Fruit fly (Drosophila melanogaster) whole organism, embryonic: ENCODE results near the gene Cand1.
A peak's percentile ranks its signal among the peaks of the same experiment; 100 is the strongest.

Source experiments
- Atf6 ChIP-seq: fragments of 200-800 bp; sonication (Bioruptor generic); IDR thresholded peaks from 2 replicates; pipeline ENCODE4 v1.3.6; 2022; ENCODE audit warnings: missing biosample characterization, missing genetic modification characterization
- Bteb2 ChIP-seq: fragments of 200-800 bp; sonication (Bioruptor generic); optimal IDR thresholded peaks from 2 replicates; lab custom pipeline; 2016; ENCODE audit warnings: missing biosample characterization, missing genetic modification characterization
- CG10147 ChIP-seq: fragments of 200-800 bp; sonication (Bioruptor generic); optimal IDR thresholded peaks from 2 replicates; lab custom pipeline; 2019; ENCODE audit warnings: missing biosample characterization, mild to moderate bottlenecking, missing genetic modification characterization, moderate library complexity
- CG10979 ChIP-seq: fragments of 200-800 bp; sonication (Bioruptor generic); optimal IDR thresholded peaks from 2 replicates; lab custom pipeline; 2018; ENCODE audit warnings: missing biosample characterization, mild to moderate bottlenecking, missing genetic modification characterization, moderate library complexity
- CG14667 ChIP-seq: fragments of 200-800 bp; sonication (Bioruptor generic); IDR thresholded peaks from 2 replicates; pipeline ENCODE4 v1.3.6; 2022; ENCODE audit warnings: missing biosample characterization, missing genetic modification characterization
- CG17361 ChIP-seq: fragments of 200-800 bp; sonication (Bioruptor generic); IDR thresholded peaks from 3 replicates; pipeline ENCODE4 v1.3.6; 2022; ENCODE audit warnings: missing biosample characterization, missing genetic modification characterization
- CG17912 ChIP-seq: fragments of 200-800 bp; sonication (Bioruptor generic); optimal IDR thresholded peaks from 2 replicates; lab custom pipeline; 2018; ENCODE audit warnings: missing biosample characterization, mild to moderate bottlenecking, missing genetic modification characterization
- CG18476 ChIP-seq: fragments of 200-800 bp; sonication (Bioruptor generic); optimal IDR thresholded peaks from 2 replicates; lab custom pipeline; 2016; ENCODE audit warnings: missing biosample characterization, mild to moderate bottlenecking, missing genetic modification characterization
- CG33213 ChIP-seq: fragments of 200-800 bp; sonication (Bioruptor generic); optimal IDR thresholded peaks from 3 replicates; lab custom pipeline; 2016; ENCODE audit warnings: missing biosample characterization, missing genetic modification characterization
- CG33557 ChIP-seq: fragments of 200-800 bp; sonication (Bioruptor generic); optimal IDR thresholded peaks from 2 replicates; lab custom pipeline; 2019; ENCODE audit warnings: missing biosample characterization, mild to moderate bottlenecking, missing genetic modification characterization, moderate library complexity
- CG3726 ChIP-seq: fragments of 200-800 bp; sonication (Bioruptor generic); IDR thresholded peaks from 3 replicates; pipeline ENCODE4, ENCODE4 v1.3.6; 2022; ENCODE audit warnings: missing biosample characterization, missing genetic modification characterization
- CG43689 ChIP-seq: fragments of 200-800 bp; sonication (Bioruptor generic); IDR thresholded peaks from 2 replicates; pipeline ENCODE4 v1.3.6; 2022; ENCODE audit warnings: missing biosample characterization, missing genetic modification characterization
- CG5245 ChIP-seq: fragments of 200-800 bp; sonication (Bioruptor generic); optimal IDR thresholded peaks from 3 replicates; lab custom pipeline; 2016; ENCODE audit warnings: missing biosample characterization, missing genetic modification characterization
- CG7357 ChIP-seq: fragments of 200-800 bp; sonication (Bioruptor generic); IDR thresholded peaks from 3 replicates; pipeline ENCODE4 v1.3.6; 2022; ENCODE audit warnings: missing biosample characterization, missing genetic modification characterization
- CG8765 ChIP-seq: fragments of 200-800 bp; sonication (Bioruptor generic); IDR thresholded peaks from 2 replicates; pipeline ENCODE4 v1.3.6; 2022; ENCODE audit warnings: missing biosample characterization, missing genetic modification characterization
- CG8924 ChIP-seq: fragments of 200-800 bp; optimal IDR thresholded peaks from 3 replicates; lab custom pipeline; 2019; ENCODE audit warnings: missing biosample characterization, mild to moderate bottlenecking, missing genetic modification characterization, moderate library complexity
- CG9437 ChIP-seq: fragments of 200-800 bp; sonication (Bioruptor generic); optimal IDR thresholded peaks from 2 replicates; lab custom pipeline; 2018; ENCODE audit warnings: missing biosample characterization, mild to moderate bottlenecking, missing genetic modification characterization
- CG9817 ChIP-seq: fragments of 200-800 bp; sonication (Bioruptor generic); optimal IDR thresholded peaks from 2 replicates; lab custom pipeline; 2018; ENCODE audit warnings: missing biosample characterization, mild to moderate bottlenecking, missing genetic modification characterization, moderate library complexity
- CHES-1-like ChIP-seq: fragments of 200-800 bp; sonication (Bioruptor generic); optimal IDR thresholded peaks from 2 replicates; lab custom pipeline; 2016; ENCODE audit warnings: missing biosample characterization, missing genetic modification characterization
- D ChIP-seq, 2 experiments: fragments of 200-800 bp in 1 of 2; fragments of >200 bp in 1 of 2; sonication (Bioruptor generic) in 1 of 2; optimal IDR thresholded peaks; 2 replicates in 1 of 2; 3 replicates in 1 of 2; lab custom pipeline; 2017; ENCODE audit warnings: mild to moderate bottlenecking in 1 of 2, missing biosample characterization in 1 of 2, missing genetic modification characterization in 1 of 2, missing genetic modification reagents in 1 of 2
- Dll ChIP-seq: fragments of 200-800 bp; sonication (Bioruptor generic); IDR thresholded peaks from 4 replicates; pipeline ENCODE4 v1.3.6; 2022; ENCODE audit warnings: missing biosample characterization, missing genetic modification characterization; ENCODE audit not compliant: partially characterized antibody
- Doc2 ChIP-seq: fragments of 200-800 bp; sonication (Bioruptor generic); IDR thresholded peaks from 2 replicates; pipeline ENCODE4 v1.3.6; 2022; ENCODE audit warnings: missing biosample characterization, missing genetic modification characterization
- Doc3 ChIP-seq: fragments of 200-800 bp; sonication (Bioruptor generic); IDR thresholded peaks from 3 replicates; pipeline ENCODE4 v1.3.6; 2022; ENCODE audit warnings: missing biosample characterization, missing genetic modification characterization; ENCODE audit not compliant: partially characterized antibody
- Ets97D ChIP-seq: fragments of 200-800 bp; sonication (Bioruptor generic); optimal IDR thresholded peaks from 3 replicates; lab custom pipeline; 2016; ENCODE audit warnings: missing biosample characterization, missing genetic modification characterization
- Jarid2 ChIP-seq: fragments of 200-800 bp; sonication (Bioruptor generic); optimal IDR thresholded peaks from 3 replicates; lab custom pipeline; 2017; ENCODE audit warnings: mild to moderate bottlenecking, missing biosample characterization, missing genetic modification reagents, missing genetic modification characterization
- Nf-YB ChIP-seq: fragments of 200-800 bp; sonication (Bioruptor generic); optimal IDR thresholded peaks from 3 replicates; lab custom pipeline; 2019; ENCODE audit warnings: missing biosample characterization, mild to moderate bottlenecking, missing genetic modification characterization, moderate library complexity
- Spps ChIP-seq: fragments of 200-800 bp; sonication (Bioruptor generic); optimal IDR thresholded peaks from 2 replicates; lab custom pipeline; 2018; ENCODE audit warnings: missing biosample characterization, mild to moderate bottlenecking, missing genetic modification characterization
- Xrp1 ChIP-seq: fragments of 200-800 bp; sonication (Bioruptor generic); IDR thresholded peaks from 2 replicates; pipeline ENCODE4 v1.3.6; 2022; ENCODE audit warnings: missing biosample characterization, missing genetic modification characterization
- ac ChIP-seq: fragments of 200-800 bp; sonication (Bioruptor generic); optimal IDR thresholded peaks from 3 replicates; lab custom pipeline; 2017; ENCODE audit warnings: missing biosample characterization, mild to moderate bottlenecking, missing genetic modification characterization
- bab2 ChIP-seq: fragments of 200-800 bp; sonication (Bioruptor generic); optimal IDR thresholded peaks from 2 replicates; lab custom pipeline; 2016; ENCODE audit warnings: missing biosample characterization, missing genetic modification characterization
- bcd ChIP-seq: fragments of 200-800 bp; sonication (Bioruptor generic); optimal IDR thresholded peaks from 2 replicates; lab custom pipeline; 2017; ENCODE audit warnings: missing biosample characterization, mild to moderate bottlenecking, missing genetic modification characterization
- crp ChIP-seq, 2 experiments: fragments of 200-800 bp; sonication (Bioruptor generic); optimal IDR thresholded peaks; 2 replicates in 1 of 2; 3 replicates in 1 of 2; lab custom pipeline; 2017; ENCODE audit warnings: missing biosample characterization in 2 of 2, missing genetic modification characterization in 2 of 2, mild to moderate bottlenecking in 1 of 2, moderate library complexity in 1 of 2
- dpn ChIP-seq, 2 experiments: fragments of 200-800 bp; sonication (Bioruptor generic); optimal IDR thresholded peaks; 3 replicates each; lab custom pipeline; 2016; ENCODE audit warnings: missing biosample characterization in 2 of 2, missing genetic modification characterization in 2 of 2
- fd102C ChIP-seq: fragments of 200-800 bp; sonication (Bioruptor generic); optimal IDR thresholded peaks from 2 replicates; lab custom pipeline; 2018; ENCODE audit warnings: missing biosample characterization, mild to moderate bottlenecking, missing genetic modification characterization, moderate library complexity
- gce ChIP-seq: fragments of 200-800 bp; sonication (Bioruptor generic); IDR thresholded peaks from 3 replicates; pipeline ENCODE4 v1.3.6; 2022; ENCODE audit warnings: missing biosample characterization, missing genetic modification characterization
- gcm2 ChIP-seq: fragments of 200-800 bp; sonication (Bioruptor generic); optimal IDR thresholded peaks from 2 replicates; lab custom pipeline; 2016; ENCODE audit warnings: missing biosample characterization, missing genetic modification characterization
- ham ChIP-seq: fragments of 200-800 bp; sonication (Bioruptor generic); IDR thresholded peaks from 2 replicates; pipeline ENCODE4 v1.3.6; 2022; ENCODE audit warnings: missing biosample characterization, missing genetic modification characterization
- kay ChIP-seq: fragments of 200-800 bp; sonication (Bioruptor generic); optimal IDR thresholded peaks from 2 replicates; lab custom pipeline; 2016; ENCODE audit warnings: missing biosample characterization, missing genetic modification characterization
- lmd ChIP-seq: fragments of 200-800 bp; sonication (Bioruptor generic); IDR thresholded peaks from 2 replicates; pipeline ENCODE4 v1.3.6; 2022; ENCODE audit warnings: missing biosample characterization, missing genetic modification characterization
- odd ChIP-seq: fragments of 200-800 bp; sonication (Bioruptor generic); optimal IDR thresholded peaks from 2 replicates; lab custom pipeline; 2017; ENCODE audit warnings: missing biosample characterization, mild to moderate bottlenecking, missing genetic modification characterization
- pzg ChIP-seq: fragments of 200-800 bp; sonication (Bioruptor generic); optimal IDR thresholded peaks from 3 replicates; lab custom pipeline; 2018; ENCODE audit warnings: missing biosample characterization, mild to moderate bottlenecking, missing genetic modification characterization, moderate library complexity
- ro ChIP-seq: fragments of 200-800 bp; sonication (Bioruptor generic); IDR thresholded peaks from 2 replicates; pipeline ENCODE4 v1.3.6; 2022; ENCODE audit warnings: missing biosample characterization, missing genetic modification characterization
- sqz ChIP-seq: fragments of 200-800 bp; sonication (Bioruptor generic); optimal IDR thresholded peaks from 3 replicates; lab custom pipeline; 2018; ENCODE audit warnings: missing biosample characterization, mild to moderate bottlenecking, missing genetic modification characterization
- sr ChIP-seq: fragments of 200-800 bp; sonication (Bioruptor generic); IDR thresholded peaks from 3 replicates; pipeline ENCODE4 v1.3.6; 2022; ENCODE audit warnings: missing biosample characterization, missing genetic modification characterization
- tio ChIP-seq: fragments of 200-800 bp; sonication (Bioruptor generic); optimal IDR thresholded peaks from 2 replicates; lab custom pipeline; 2017; ENCODE audit warnings: missing biosample characterization, missing genetic modification characterization, inconsistent platforms
- tll ChIP-seq, 2 experiments: fragments of 200-800 bp in 1 of 2; fragments of >200 bp in 1 of 2; sonication (Bioruptor generic) in 1 of 2; optimal IDR thresholded peaks; 2 replicates each; lab custom pipeline; 2017 to 2019; ENCODE audit warnings: missing biosample characterization in 2 of 2, missing genetic modification characterization in 2 of 2, mild to moderate bottlenecking in 1 of 2, moderate library complexity in 1 of 2
- z ChIP-seq: fragments of 200-800 bp; sonication (Bioruptor generic); IDR thresholded peaks from 3 replicates; pipeline ENCODE4 v1.3.6; 2022; ENCODE audit warnings: missing biosample characterization, missing genetic modification characterization

Cand1 gene

DNA sequence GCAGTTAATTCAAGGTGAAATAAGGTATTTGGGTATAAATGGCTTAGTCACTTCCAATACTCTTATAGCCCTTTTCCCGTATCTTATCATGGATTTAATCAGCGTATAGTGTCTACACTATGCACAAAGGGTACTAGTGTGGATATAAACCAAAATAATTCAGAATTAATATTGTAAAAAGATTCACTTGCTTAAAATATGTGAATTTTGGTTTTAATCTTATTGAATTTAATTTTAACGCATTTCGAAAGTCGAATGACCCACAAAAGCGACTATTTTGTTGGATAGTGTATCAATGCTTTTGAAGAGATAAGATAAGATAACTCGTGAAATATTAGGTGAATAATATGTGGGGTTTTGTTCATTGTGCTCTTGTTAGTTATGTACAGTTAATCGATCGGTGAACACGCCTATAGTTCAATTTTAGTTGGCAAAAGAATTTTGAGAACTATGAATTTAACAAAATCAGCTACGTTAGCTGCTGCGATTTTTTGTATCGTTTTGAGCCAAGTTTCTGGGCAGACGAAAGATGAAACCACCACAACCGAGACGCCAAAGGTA is 19.5 kb upstream of the Cand1 start, which contains the start of gene CG5096 (continued):
- TF ChIP-seq CG18476 = peak; percentile 84
- TF ChIP-seq CG3726 (GFP tag; lab: Robert Waterston, UW) = peak; percentile 48; the same call in 1 of the 3 replicates
- TF ChIP-seq dpn (GFP tag; optimal IDR thresholded peaks at IDR 0.05; lab: Kevin White, UChicago) = peak; percentile 80 to 82
- peak in 1 of 2 experiments; percentile 37 for TF ChIP-seq crp (GFP tag; optimal IDR thresholded peaks at IDR 0.05; lab: Kevin White, UChicago)
- TF ChIP-seq Ets97D (GFP tag; lab: Kevin White, UChicago) = peak; percentile 50
- no peak for TF ChIP-seq Jarid2 (GFP tag; lab: Kevin White, UChicago)
- peak; percentile 79 for TF ChIP-seq bcd (GFP tag; lab: Kevin White, UChicago)
- TF ChIP-seq CG5245 (GFP tag; lab: Kevin White, UChicago) = peak; percentile 66
- TF ChIP-seq CG17361 (GFP tag; lab: Robert Waterston, UW) = peak; percentile 84; the same call in 2 of the 3 replicates
- TF ChIP-seq sr (GFP tag; lab: Robert Waterston, UW) = no peak; the same call in 2 of the 3 replicates
- TF ChIP-seq gce = no peak; the same call in 2 of the 3 replicates
- no peak for TF ChIP-seq Doc3 (GFP tag; lab: Robert Waterston, UW)
- peak; percentile 86 for TF ChIP-seq kay (GFP tag; lab: Kevin White, UChicago)
- no peak for TF ChIP-seq CG43689 (GFP tag; lab: Robert Waterston, UW)
- no peak for TF ChIP-seq Dll (GFP tag; lab: Robert Waterston, UW)
- TF ChIP-seq tll (GFP tag; optimal IDR thresholded peaks at IDR 0.05; lab: Kevin White, UChicago) = no peak
- no peak for TF ChIP-seq fd102C (GFP tag; lab: Kevin White, UChicago)
- peak; percentile 78 for TF ChIP-seq bab2 (GFP tag; lab: Kevin White, UChicago)
- TF ChIP-seq Spps (tag; lab: Kevin White, UChicago) = peak; percentile 67
- no peak for TF ChIP-seq z
- TF ChIP-seq CG10147 (GFP tag; lab: Kevin White, UChicago) = peak; percentile 85
- peak; percentile 86 for TF ChIP-seq lmd
- TF ChIP-seq ro (GFP tag; lab: Robert Waterston, UW) = peak; percentile 39; the same call in 1 of the 2 replicates
- TF ChIP-seq CG9437 (GFP tag; lab: Kevin White, UChicago) = peak; percentile 73
- TF ChIP-seq CG33213 = peak; percentile 45
- TF ChIP-seq ac (GFP tag; lab: Kevin White, UChicago) = no peak
- TF ChIP-seq tio (GFP tag; lab: Kevin White, UChicago) = peak; percentile 68
- peak; percentile 74 for TF ChIP-seq Nf-YB (GFP tag; lab: Kevin White, UChicago)
- peak; percentile 62 for TF ChIP-seq CHES-1-like (GFP tag; lab: Kevin White, UChicago)
- TF ChIP-seq CG14667 (GFP tag; lab: Robert Waterston, UW) = no peak; the same call in 1 of the 2 replicates
- TF ChIP-seq Atf6 (GFP tag; lab: Robert Waterston, UW) = peak; percentile 95
- no peak for TF ChIP-seq Doc2 (GFP tag; lab: Robert Waterston, UW)
- TF ChIP-seq ham (GFP tag; lab: Robert Waterston, UW) = peak; percentile 55; the same call in 1 of the 2 replicates
- TF ChIP-seq CG33557 (GFP tag; lab: Kevin White, UChicago) = no peak
- peak; percentile 23 for TF ChIP-seq gcm2 (GFP tag; lab: Kevin White, UChicago)
- TF ChIP-seq CG10979 (tag; lab: Kevin White, UChicago) = peak; percentile 80
- peak; percentile 10 for TF ChIP-seq pzg (GFP tag; lab: Kevin White, UChicago)
- no peak for TF ChIP-seq D (optimal IDR thresholded peaks at IDR 0.05; lab: Kevin White, UChicago)
- peak; percentile 64 for TF ChIP-seq D (GFP tag; optimal IDR thresholded peaks at IDR 0.05; lab: Kevin White, UChicago)
- peak; percentile 43 for TF ChIP-seq CG17912 (GFP tag; lab: Kevin White, UChicago)
- TF ChIP-seq Bteb2 (GFP tag; lab: Kevin White, UChicago) = peak; percentile 80
- TF ChIP-seq CG8765 (GFP tag; lab: Robert Waterston, UW) = no peak; the same call in 1 of the 2 replicates
- peak; percentile 61 for TF ChIP-seq sqz (GFP tag; lab: Kevin White, UChicago)
- peak; percentile 75 for TF ChIP-seq CG7357
- TF ChIP-seq CG9817 (tag; lab: Kevin White, UChicago) = peak; percentile 85
- peak; percentile 89 for TF ChIP-seq Xrp1 (GFP tag; lab: Robert Waterston, UW)
- peak; percentile 75 for TF ChIP-seq odd (GFP tag; lab: Kevin White, UChicago)
- TF ChIP-seq CG8924 (tag; lab: Kevin White, UChicago) = peak; percentile 94
